Worm (Caenorhabditis elegans) whole organism, L4 larva: Measurements from ENCODE around the gene slc-25A32.

Source experiments
- F37D6.2 ChIP-seq: sonication (generic microtip); optimal IDR thresholded peaks from 2 replicates; lab custom pipeline; 2016; ENCODE audit warnings: mild to moderate bottlenecking, missing genetic modification characterization, missing compliant biosample characterization
- F44E2.7 ChIP-seq: fragments of 200-800 bp; sonication (Bioruptor generic); IDR thresholded peaks from 2 replicates; pipeline ENCODE4 v2.1.2; 2022; ENCODE audit warnings: missing genetic modification characterization, missing compliant biosample characterization
- R02D3.7 ChIP-seq: fragments of 150-350 bp; sonication (generic microtip); optimal IDR thresholded peaks from 3 replicates; lab custom pipeline; 2014; ENCODE audit warnings: missing biosample characterization, missing genetic modification characterization
- T26A8.4 ChIP-seq: fragments of 200-800 bp; sonication (Bioruptor generic); IDR thresholded peaks from 2 replicates; pipeline ENCODE4 v1.3.6; 2022; ENCODE audit warnings: missing genetic modification characterization, missing compliant biosample characterization
- Y75B8A.6 ChIP-seq: fragments of 200-800 bp; sonication (Bioruptor generic); IDR thresholded peaks from 2 replicates; pipeline ENCODE4 v1.3.6; 2022; ENCODE audit warnings: missing genetic modification reagents, missing genetic modification characterization, missing compliant biosample characterization
- ama-1 ChIP-seq: fragments of 150-350 bp; optimal IDR thresholded peaks from 2 replicates; lab custom pipeline; 2014; ENCODE audit warnings: inconsistent platforms, mixed read lengths
- attf-4 ChIP-seq: sonication (generic microtip); optimal IDR thresholded peaks from 3 replicates; lab custom pipeline; 2017; ENCODE audit warnings: missing biosample characterization, missing genetic modification characterization
- ceh-32 ChIP-seq: sonication (generic microtip); optimal IDR thresholded peaks from 2 replicates; lab custom pipeline; 2016; ENCODE audit warnings: mild to moderate bottlenecking, missing genetic modification characterization, missing compliant biosample characterization; ENCODE audit not compliant: poor library complexity
- ceh-44 ChIP-seq: fragments of 200-800 bp; sonication (Bioruptor generic); IDR thresholded peaks from 2 replicates; pipeline ENCODE4 v1.3.6; 2022; ENCODE audit warnings: missing genetic modification reagents, missing genetic modification characterization, missing compliant biosample characterization
- ces-1 ChIP-seq: fragments of 150-350 bp; sonication (generic microtip); optimal IDR thresholded peaks from 4 replicates; lab custom pipeline; 2014; ENCODE audit warnings: missing biosample characterization, missing genetic modification reagents, missing genetic modification characterization
- ctbp-1 ChIP-seq: fragments of 200-800 bp; sonication (Bioruptor generic); IDR thresholded peaks from 2 replicates; pipeline ENCODE4 v1.3.6; 2022; ENCODE audit warnings: missing genetic modification reagents, missing genetic modification characterization, missing compliant biosample characterization
- daf-19 ChIP-seq: fragments of 200-800 bp; sonication (Bioruptor generic); conservative IDR thresholded peaks from 2 replicates; pipeline ENCODE4 v1.3.6; 2022; ENCODE audit warnings: missing genetic modification characterization, missing compliant biosample characterization
- dmd-6 ChIP-seq: fragments of 200-800 bp; sonication (Bioruptor generic); IDR thresholded peaks from 2 replicates; pipeline ENCODE4 v1.3.6; 2022; ENCODE audit warnings: missing genetic modification reagents, missing genetic modification characterization, missing compliant biosample characterization
- dmd-9 ChIP-seq: fragments of 200-800 bp; sonication (Bioruptor generic); IDR thresholded peaks from 2 replicates; pipeline ENCODE4 v1.3.6; 2022; ENCODE audit warnings: missing genetic modification reagents, missing genetic modification characterization, missing compliant biosample characterization
- dpl-1 ChIP-seq: fragments of 150-350 bp; optimal IDR thresholded peaks from 2 replicates; lab custom pipeline; 2014; ENCODE audit warnings: missing biosample characterization, missing genetic modification reagents, missing genetic modification characterization
- dve-1 ChIP-seq: sonication (generic microtip); optimal IDR thresholded peaks from 2 replicates; lab custom pipeline; 2017; ENCODE audit warnings: antibody characterized with exemption, mild to moderate bottlenecking, missing genetic modification characterization, missing compliant biosample characterization; ENCODE audit not compliant: insufficient read depth
- hif-1 ChIP-seq, 2 experiments: sonication (generic microtip); optimal IDR thresholded peaks; 2 replicates each; lab custom pipeline; 2016 to 2017; ENCODE audit warnings: missing compliant biosample characterization in 2 of 2, missing genetic modification characterization in 2 of 2, missing genetic modification reagents in 2 of 2, missing genotype in 2 of 2, mild to moderate bottlenecking in 1 of 2
- hlh-11 ChIP-seq: fragments of 200-800 bp; sonication (Bioruptor generic); optimal IDR thresholded peaks from 2 replicates; lab custom pipeline; 2018; ENCODE audit warnings: mild to moderate bottlenecking, missing genetic modification characterization, missing compliant biosample characterization
- hlh-30 ChIP-seq: sonication (generic microtip); optimal IDR thresholded peaks from 2 replicates; lab custom pipeline; 2017; ENCODE audit warnings: antibody characterized with exemption, mild to moderate bottlenecking, missing genetic modification characterization, missing compliant biosample characterization; ENCODE audit not compliant: insufficient read depth
- jun-1 ChIP-seq: fragments of 150-350 bp; optimal IDR thresholded peaks from 2 replicates; lab custom pipeline; 2014; ENCODE audit warnings: missing biosample characterization, missing genetic modification reagents, missing genetic modification characterization
- lin-1 ChIP-seq: fragments of 200-800 bp; sonication (Bioruptor generic); IDR thresholded peaks from 2 replicates; pipeline ENCODE4 v1.3.6; 2022; ENCODE audit warnings: missing genetic modification reagents, missing genetic modification characterization, missing compliant biosample characterization
- lin-29 ChIP-seq: fragments of 200-800 bp; sonication (Bioruptor generic); IDR thresholded peaks from 2 replicates; pipeline ENCODE4 v1.3.6; 2022; ENCODE audit warnings: missing genetic modification reagents, missing genetic modification characterization, missing compliant biosample characterization
- madf-9 ChIP-seq: fragments of 200-800 bp; sonication (Bioruptor generic); conservative IDR thresholded peaks from 2 replicates; pipeline ENCODE4 v1.3.6; 2022; ENCODE audit warnings: missing genetic modification reagents, missing genetic modification characterization, missing compliant biosample characterization
- mdl-1 ChIP-seq, 2 experiments: fragments of 150-350 bp in 1 of 2; sonication (generic microtip) in 1 of 2; optimal IDR thresholded peaks; 2 replicates each; lab custom pipeline; 2014 to 2017; ENCODE audit warnings: missing biosample characterization in 2 of 2, missing genetic modification characterization in 2 of 2
- mes-2 ChIP-seq: sonication (generic microtip); optimal IDR thresholded peaks from 2 replicates; lab custom pipeline; 2016; ENCODE audit warnings: missing genotype, mild to moderate bottlenecking, missing genetic modification characterization, missing compliant biosample characterization; ENCODE audit not compliant: poor library complexity, severe bottlenecking
- mxl-3 ChIP-seq: fragments of 200-800 bp; sonication (Bioruptor generic); optimal IDR thresholded peaks from 2 replicates; lab custom pipeline; 2018; ENCODE audit warnings: mild to moderate bottlenecking, missing genetic modification characterization, missing compliant biosample characterization
- nhr-102 ChIP-seq: sonication (generic microtip); optimal IDR thresholded peaks from 2 replicates; lab custom pipeline; 2016; ENCODE audit warnings: mild to moderate bottlenecking, missing genetic modification characterization, moderate library complexity, missing compliant biosample characterization
- nhr-25 ChIP-seq: sonication (generic microtip); optimal IDR thresholded peaks from 2 replicates; lab custom pipeline; 2017; ENCODE audit warnings: missing genetic modification characterization, mild to moderate bottlenecking, missing compliant biosample characterization, antibody characterized with exemption, moderate library complexity, borderline replicate concordance; ENCODE audit not compliant: insufficient read depth
- nhr-28 ChIP-seq: fragments of 150-350 bp; optimal IDR thresholded peaks from 2 replicates; lab custom pipeline; 2014; ENCODE audit warnings: missing biosample characterization, missing genetic modification characterization
- nhr-48 ChIP-seq: sonication (generic microtip); optimal IDR thresholded peaks from 2 replicates; lab custom pipeline; 2016; ENCODE audit warnings: mild to moderate bottlenecking, missing genetic modification characterization, missing compliant biosample characterization
- nhr-6 ChIP-seq: fragments of 150-350 bp; optimal IDR thresholded peaks from 2 replicates; lab custom pipeline; 2014; ENCODE audit warnings: missing biosample characterization, missing genetic modification characterization
- nhr-76 ChIP-seq: fragments of 150-350 bp; optimal IDR thresholded peaks from 2 replicates; lab custom pipeline; 2014; ENCODE audit warnings: missing biosample characterization, missing genetic modification characterization
- nhr-77 ChIP-seq: fragments of 150-350 bp; optimal IDR thresholded peaks from 2 replicates; lab custom pipeline; 2014; ENCODE audit warnings: missing biosample characterization, missing genetic modification characterization
- php-3 ChIP-seq: fragments of 200-800 bp; sonication (Bioruptor generic); IDR thresholded peaks from 2 replicates; pipeline ENCODE4 v1.3.6; 2022; ENCODE audit warnings: missing genetic modification reagents, missing genetic modification characterization, missing compliant biosample characterization
- rbr-2 ChIP-seq: sonication (generic microtip); optimal IDR thresholded peaks from 2 replicates; lab custom pipeline; 2016; ENCODE audit warnings: missing genotype, missing genetic modification characterization, missing compliant biosample characterization
- snpc-1.2 ChIP-seq: fragments of 200-800 bp; sonication (Bioruptor generic); IDR thresholded peaks from 2 replicates; pipeline ENCODE4 v1.3.6; 2022; ENCODE audit warnings: missing genetic modification reagents, missing genetic modification characterization, missing compliant biosample characterization
- snpc-4 ChIP-seq: fragments of 150-350 bp; optimal IDR thresholded peaks from 2 replicates; lab custom pipeline; 2014; ENCODE audit warnings: missing biosample characterization, missing genetic modification characterization
- spr-3 ChIP-seq: fragments of 200-800 bp; sonication (Bioruptor generic); optimal IDR thresholded peaks from 2 replicates; lab custom pipeline; 2018; ENCODE audit warnings: mild to moderate bottlenecking, missing genetic modification characterization, missing compliant biosample characterization
- tra-1 ChIP-seq: fragments of 200-800 bp; sonication (Bioruptor generic); IDR thresholded peaks from 2 replicates; pipeline ENCODE4 v1.3.6; 2022; ENCODE audit warnings: missing genetic modification reagents, missing genetic modification characterization, missing compliant biosample characterization
- unc-62 ChIP-seq, 3 experiments: fragments of 150-350 bp in 1 of 3; sonication (generic microtip); optimal IDR thresholded peaks in 2 of 3; peaks in 1 of 3; 1 replicate in 1 of 3; 2 replicates in 2 of 3; lab custom pipeline; 2014 to 2017; ENCODE audit warnings: missing biosample characterization in 3 of 3, missing genetic modification characterization in 3 of 3, missing genetic modification reagents in 3 of 3, missing genotype in 1 of 3
- zag-1 ChIP-seq: fragments of 150-350 bp; optimal IDR thresholded peaks from 2 replicates; lab custom pipeline; 2014; ENCODE audit warnings: missing biosample characterization, missing genetic modification characterization
- zfp-3 ChIP-seq: fragments of 200-800 bp; sonication (Bioruptor generic); conservative IDR thresholded peaks from 2 replicates; pipeline ENCODE4 v1.3.6; 2022; ENCODE audit warnings: missing genetic modification reagents, missing genetic modification characterization, missing compliant biosample characterization
- zip-11 ChIP-seq: fragments of 200-800 bp; sonication (Bioruptor generic); IDR thresholded peaks from 2 replicates; pipeline ENCODE4 v1.3.6; 2022; ENCODE audit warnings: missing genetic modification characterization, missing compliant biosample characterization
- ztf-11 ChIP-seq: fragments of 150-350 bp; optimal IDR thresholded peaks from 2 replicates; lab custom pipeline; 2014; ENCODE audit warnings: missing biosample characterization, missing genetic modification characterization

slc-25A32 gene

ce11 chrII:8259038-8259437, 17.1 kb upstream of the slc-25A32 start, which contains the start of gene F35C11.6:
Gene F35C11.6, minus strand, starts transcription at chrII:8259138.
- no peak for TF ChIP-seq spr-3 (GFP tag; lab: Kevin White, UChicago)

ce11 chrII:8259674-8260073, 16.4 kb upstream of the slc-25A32 start:
- peak; percentile 48 for TF ChIP-seq dmd-6
- no peak for TF ChIP-seq lin-1
- 0 out of 2 replicates have a peak, but pooled peaks have one; percentile 15 for TF ChIP-seq tra-1 (GFP tag; lab: Robert Waterston, UW)
- no peak for TF ChIP-seq php-3 (GFP tag; lab: Robert Waterston, UW)
- peak; percentile 2 for TF ChIP-seq nhr-25 (tag; lab: Kevin White, UChicago)
- TF ChIP-seq nhr-28 (tag; lab: Kevin White, UChicago), result peak; percentile 12
- TF ChIP-seq mxl-3, result peak; percentile 27
- TF ChIP-seq T26A8.4 (GFP tag; lab: Robert Waterston, UW), result no peak
- peak in 1 of 2 experiments; percentile 7 for TF ChIP-seq unc-62 (GFP tag; optimal IDR thresholded peaks at IDR 0.05 in 1 of 2; lab: Kevin White, UChicago)
- TF ChIP-seq unc-62 (tag; optimal IDR thresholded peaks at IDR 0.05; lab: Kevin White, UChicago), result no peak
- TF ChIP-seq daf-19, result no peak
- TF ChIP-seq hlh-11, result peak; percentile 50
- TF ChIP-seq F44E2.7 (GFP tag; lab: Robert Waterston, UW), result no peak
- TF ChIP-seq R02D3.7 (tag; lab: Kevin White, UChicago), result no peak
- TF ChIP-seq hlh-30 (tag; lab: Kevin White, UChicago), result peak; percentile 70

ce11 chrII:8263562-8263961, 12.5 kb upstream of the slc-25A32 start:
- no peak for TF ChIP-seq daf-19
- TF ChIP-seq ces-1 (GFP tag; lab: Kevin White, UChicago), result no peak
- TF ChIP-seq unc-62 (GFP tag; optimal IDR thresholded peaks at IDR 0.05 in 1 of 2; lab: Kevin White, UChicago), result peak in 1 of 2 experiments; percentile 67
- TF ChIP-seq unc-62 (tag; optimal IDR thresholded peaks at IDR 0.05; lab: Kevin White, UChicago), result no peak
- TF ChIP-seq snpc-1.2 (GFP tag; lab: Robert Waterston, UW), result no peak
- TF ChIP-seq tra-1 (GFP tag; lab: Robert Waterston, UW), result no peak
- no peak for TF ChIP-seq lin-29
- no peak for TF ChIP-seq zip-11 (GFP tag; lab: Robert Waterston, UW)
- no peak for TF ChIP-seq snpc-4
- TF ChIP-seq dmd-9 (GFP tag; lab: Robert Waterston, UW), result no peak
- no peak for TF ChIP-seq ztf-11
- no peak for TF ChIP-seq hif-1 (tag; optimal IDR thresholded peaks at IDR 0.05; lab: Kevin White, UChicago)
- TF ChIP-seq attf-4 (tag; lab: Kevin White, UChicago), result no peak
- no peak for TF ChIP-seq dpl-1
- no peak for TF ChIP-seq zfp-3 (GFP tag; lab: Robert Waterston, UW)
- TF ChIP-seq nhr-77, result no peak
- no peak for TF ChIP-seq ctbp-1 (GFP tag; lab: Robert Waterston, UW)
- no peak for TF ChIP-seq mes-2
- TF ChIP-seq Y75B8A.6 (GFP tag; lab: Robert Waterston, UW), result no peak
- peak; percentile 20 for TF ChIP-seq nhr-25 (tag; lab: Kevin White, UChicago)
- no peak for TF ChIP-seq ceh-44 (GFP tag; lab: Robert Waterston, UW)
- TF ChIP-seq nhr-48 (tag; lab: Kevin White, UChicago), result peak; percentile 85
- no peak for TF ChIP-seq ama-1 (lab: Kevin White, UChicago)
- no peak for TF ChIP-seq ceh-32 (tag; lab: Kevin White, UChicago)
- TF ChIP-seq lin-1, result no peak
- TF ChIP-seq jun-1 (tag; lab: Kevin White, UChicago), result no peak
- no peak for TF ChIP-seq zag-1 (tag; lab: Kevin White, UChicago)
- peak in 1 of 2 experiments; percentile 34 for TF ChIP-seq mdl-1 (tag; optimal IDR thresholded peaks at IDR 0.05; lab: Kevin White, UChicago)
- no peak for TF ChIP-seq nhr-102 (tag; lab: Kevin White, UChicago)
- no peak for TF ChIP-seq rbr-2 (tag; lab: Kevin White, UChicago)
- no peak for TF ChIP-seq spr-3 (GFP tag; lab: Kevin White, UChicago)
- no peak for TF ChIP-seq madf-9 (GFP tag; lab: Robert Waterston, UW)
- TF ChIP-seq F44E2.7 (GFP tag; lab: Robert Waterston, UW), result no peak
- TF ChIP-seq dve-1, result peak; percentile 21
- no peak for TF ChIP-seq nhr-6 (tag; lab: Kevin White, UChicago)
- no peak for TF ChIP-seq nhr-76 (tag; lab: Kevin White, UChicago)
- TF ChIP-seq nhr-28 (tag; lab: Kevin White, UChicago), result peak; percentile 65
- TF ChIP-seq F37D6.2, result no peak
